Worm (Caenorhabditis elegans): ENCODE measurements around the gene F55A4.7.

DNA sequence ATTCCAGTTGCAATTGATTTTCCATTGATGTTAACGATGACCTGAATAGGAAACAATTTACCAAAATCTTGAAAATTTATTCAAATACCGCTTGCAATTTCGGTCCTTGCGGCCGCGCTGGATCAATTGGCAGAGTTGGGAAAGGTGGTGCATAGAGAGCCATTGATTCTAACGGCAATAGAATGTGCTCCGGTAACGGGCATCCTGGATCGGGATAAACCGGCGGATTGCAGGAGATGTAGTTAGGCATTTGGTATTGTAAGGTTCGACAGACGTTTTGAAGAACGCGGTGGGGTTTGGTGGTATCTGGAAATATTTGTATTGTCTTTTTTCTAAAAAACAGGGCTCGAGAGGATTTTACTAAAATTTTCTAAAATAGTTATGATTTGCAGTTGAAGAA lies 7.4 kb downstream of the F55A4.7 start:
- TF ChIP-seq ztf-22 (GFP tag; optimal IDR thresholded peaks at IDR 0.05): no peak
- TF ChIP-seq ama-1 (optimal IDR thresholded peaks at IDR 0.05): no peak
- TF ChIP-seq ama-1 (GFP tag; optimal IDR thresholded peaks at IDR 0.05): no peak
- TF ChIP-seq him-1 (tag; optimal IDR thresholded peaks at IDR 0.05): no peak
- TF ChIP-seq lin-40 (tag; optimal IDR thresholded peaks at IDR 0.05): no peak

Measured in whole organism, young adult.